Worm (Caenorhabditis elegans) whole organism, L3 larva: ENCODE measurements around the gene R05H10.1.
A peak's percentile ranks its signal among the peaks of the same experiment; 100 is the strongest.

Experiments used
- R02D3.7 ChIP-seq: fragments of 150-350 bp; optimal IDR thresholded peaks from 2 replicates; lab custom pipeline; 2014; ENCODE audit warnings: missing biosample characterization, missing genetic modification characterization
- aly-2 ChIP-seq: fragments of 150-350 bp; optimal IDR thresholded peaks from 2 replicates; lab custom pipeline; 2014; ENCODE audit warnings: missing biosample characterization, missing genetic modification characterization
- ama-1 ChIP-seq: fragments of 150-350 bp; optimal IDR thresholded peaks from 2 replicates; lab custom pipeline; 2018
- ceh-16 ChIP-seq: sonication (generic microtip); optimal IDR thresholded peaks from 2 replicates; lab custom pipeline; 2017; ENCODE audit warnings: missing biosample characterization, missing genetic modification characterization
- ceh-82 ChIP-seq: fragments of 150-350 bp; optimal IDR thresholded peaks from 2 replicates; lab custom pipeline; 2014; ENCODE audit warnings: missing biosample characterization, missing genetic modification characterization
- ceh-9 ChIP-seq: sonication (generic microtip); optimal IDR thresholded peaks from 2 replicates; lab custom pipeline; 2018; ENCODE audit warnings: missing biosample characterization, missing genetic modification characterization
- egl-27 ChIP-seq: sonication (generic microtip); optimal IDR thresholded peaks from 4 replicates; lab custom pipeline; 2017; ENCODE audit warnings: missing biosample characterization, missing genetic modification reagents, missing genetic modification characterization
- egl-5 ChIP-seq: fragments of 150-350 bp; optimal IDR thresholded peaks from 2 replicates; lab custom pipeline; 2017; ENCODE audit warnings: missing biosample characterization, missing genetic modification reagents, missing genetic modification characterization, inconsistent platforms
- elt-1 ChIP-seq: fragments of 150-350 bp; optimal IDR thresholded peaks from 2 replicates; lab custom pipeline; 2014; ENCODE audit warnings: missing biosample characterization, missing genetic modification characterization
- elt-2 ChIP-seq: sonication (generic microtip); optimal IDR thresholded peaks from 2 replicates; lab custom pipeline; 2016; ENCODE audit warnings: missing genetic modification reagents, mild to moderate bottlenecking, missing genetic modification characterization, missing compliant biosample characterization
- eor-1 ChIP-seq, 2 experiments: fragments of 150-350 bp; optimal IDR thresholded peaks; 2 replicates each; lab custom pipeline; 2014 to 2018; ENCODE audit warnings: missing biosample characterization in 2 of 2, missing genetic modification characterization in 2 of 2
- fos-1 ChIP-seq: fragments of 150-350 bp; optimal IDR thresholded peaks from 2 replicates; lab custom pipeline; 2014; ENCODE audit warnings: missing biosample characterization, missing genetic modification characterization
- hmg-11 ChIP-seq: sonication (generic microtip); optimal IDR thresholded peaks from 2 replicates; lab custom pipeline; 2016; ENCODE audit warnings: missing genetic modification characterization, missing compliant biosample characterization
- lin-15B ChIP-seq: fragments of 150-350 bp; optimal IDR thresholded peaks from 2 replicates; lab custom pipeline; 2014; ENCODE audit warnings: missing biosample characterization, missing genetic modification characterization
- lin-39 ChIP-seq: fragments of 150-350 bp; optimal IDR thresholded peaks from 2 replicates; lab custom pipeline; 2018; ENCODE audit warnings: missing biosample characterization, missing genetic modification reagents, missing genetic modification characterization
- mdl-1 ChIP-seq: fragments of 150-350 bp; optimal IDR thresholded peaks from 2 replicates; lab custom pipeline; 2014; ENCODE audit warnings: missing biosample characterization, missing genetic modification characterization
- mml-1 ChIP-seq: fragments of 150-350 bp; sonication (generic microtip); optimal IDR thresholded peaks from 3 replicates; lab custom pipeline; 2014; ENCODE audit warnings: missing biosample characterization, missing genetic modification characterization
- nfya-1 ChIP-seq: sonication (generic microtip); optimal IDR thresholded peaks from 2 replicates; lab custom pipeline; 2017; ENCODE audit warnings: missing genetic modification characterization, mild to moderate bottlenecking, missing compliant biosample characterization, antibody characterized with exemption, moderate library complexity; ENCODE audit not compliant: insufficient read depth
- nhr-11 ChIP-seq: fragments of 150-350 bp; optimal IDR thresholded peaks from 2 replicates; lab custom pipeline; 2014; ENCODE audit warnings: missing biosample characterization, missing genetic modification characterization
- nhr-12 ChIP-seq: fragments of 150-350 bp; optimal IDR thresholded peaks from 2 replicates; lab custom pipeline; 2014; ENCODE audit warnings: missing biosample characterization, missing genetic modification characterization
- nhr-23 ChIP-seq: fragments of 150-350 bp; optimal IDR thresholded peaks from 2 replicates; lab custom pipeline; 2014; ENCODE audit warnings: missing biosample characterization, missing genetic modification reagents, missing genetic modification characterization
- nhr-25 ChIP-seq: sonication (generic microtip); optimal IDR thresholded peaks from 2 replicates; lab custom pipeline; 2017; ENCODE audit warnings: missing biosample characterization, missing genetic modification characterization
- nhr-28 ChIP-seq: fragments of 150-350 bp; optimal IDR thresholded peaks from 2 replicates; lab custom pipeline; 2014; ENCODE audit warnings: missing biosample characterization, missing genetic modification characterization
- nhr-67 ChIP-seq: fragments of 150-350 bp; optimal IDR thresholded peaks from 2 replicates; lab custom pipeline; 2014; ENCODE audit warnings: missing biosample characterization, missing genetic modification characterization
- pha-4 ChIP-seq: fragments of 150-350 bp; optimal IDR thresholded peaks from 2 replicates; lab custom pipeline; 2014; ENCODE audit warnings: missing biosample characterization, missing genetic modification reagents, missing genetic modification characterization
- pqm-1 ChIP-seq: fragments of 150-350 bp; optimal IDR thresholded peaks from 2 replicates; lab custom pipeline; 2017; ENCODE audit warnings: missing biosample characterization, missing genetic modification characterization, inconsistent platforms
- skn-1 ChIP-seq: fragments of 150-350 bp; optimal IDR thresholded peaks from 2 replicates; lab custom pipeline; 2014; ENCODE audit warnings: missing biosample characterization, missing genetic modification characterization
- snpc-4 ChIP-seq: fragments of 150-350 bp; optimal IDR thresholded peaks from 2 replicates; lab custom pipeline; 2014; ENCODE audit warnings: missing biosample characterization, missing genetic modification characterization
- unc-62 ChIP-seq: fragments of 150-350 bp; sonication (generic microtip); optimal IDR thresholded peaks from 4 replicates; lab custom pipeline; 2014; ENCODE audit warnings: missing biosample characterization, missing genetic modification reagents, missing genetic modification characterization
- ztf-11 ChIP-seq: fragments of 150-350 bp; optimal IDR thresholded peaks from 2 replicates; lab custom pipeline; 2014; ENCODE audit warnings: missing biosample characterization, missing genetic modification characterization
- ztf-4 ChIP-seq: fragments of 150-350 bp; optimal IDR thresholded peaks from 2 replicates; lab custom pipeline; 2014; ENCODE audit warnings: missing biosample characterization, missing genetic modification characterization

The R05H10.1 gene

ce11 chrII:14812231-14812630, 39.4 kb upstream of the R05H10.1 start, which contains the start of gene osta-3:
osta-3 (plus strand) TSS chrII:14812531.
- TF ChIP-seq mml-1 (tag; lab: Kevin White, UChicago) (no peak), unc-62 (GFP tag; lab: Kevin White, UChicago) (no peak), ama-1 (no peak), mdl-1 (tag; lab: Kevin White, UChicago) (no peak), nhr-25 (tag; lab: Kevin White, UChicago) (no peak), ztf-4 (tag; lab: Kevin White, UChicago) (no peak), aly-2 (tag; lab: Kevin White, UChicago) (no peak), elt-2 (tag; lab: Kevin White, UChicago) (no peak), skn-1 (tag; lab: Kevin White, UChicago) (no peak), fos-1 (tag; lab: Kevin White, UChicago) (no peak), egl-27 (no peak), ceh-9 (no peak), ztf-11 (no peak)

ce11 chrII:14812661-14813060, 39.0 kb upstream of the R05H10.1 start:
- no peak for TF ChIP-seq elt-1
- no peak for TF ChIP-seq nhr-67 (tag; lab: Kevin White, UChicago)
- TF ChIP-seq ceh-9 = no peak
- no peak for TF ChIP-seq unc-62 (GFP tag; lab: Kevin White, UChicago)
- no peak for TF ChIP-seq nhr-28 (tag; lab: Kevin White, UChicago)
- no peak for TF ChIP-seq ztf-11
- TF ChIP-seq ceh-16 = no peak
- TF ChIP-seq pqm-1 = peak; percentile 40
- TF ChIP-seq eor-1 (tag; optimal IDR thresholded peaks at IDR 0.05; lab: Kevin White, UChicago) = no peak
- no peak for TF ChIP-seq fos-1 (tag; lab: Kevin White, UChicago)
- no peak for TF ChIP-seq nhr-12
- peak; percentile 89 for TF ChIP-seq elt-2 (tag; lab: Kevin White, UChicago)
- peak; percentile 70 for TF ChIP-seq pha-4 (tag; lab: Kevin White, UChicago)

- no peak for TF ChIP-seq hmg-11 (tag; lab: Kevin White, UChicago)
- TF ChIP-seq, all 47 proteins: peak for 0
Measured at ce11 chrII:14813106-14813505, 38.5 kb upstream of the R05H10.1 start.

- peak; percentile 2 for TF ChIP-seq elt-2 (tag; lab: Kevin White, UChicago)
- TF ChIP-seq nhr-25 (tag; lab: Kevin White, UChicago) = peak; percentile 67
- no peak for TF ChIP-seq mml-1 (tag; lab: Kevin White, UChicago)
- TF ChIP-seq pqm-1 = peak; percentile 42
- TF ChIP-seq skn-1 (tag; lab: Kevin White, UChicago) = peak; percentile 50
- no peak for TF ChIP-seq nhr-28 (tag; lab: Kevin White, UChicago)
- TF ChIP-seq R02D3.7 = peak; percentile 26
- TF ChIP-seq lin-15B (tag; lab: Kevin White, UChicago) = peak; percentile 83
- TF ChIP-seq lin-39 (tag; lab: Kevin White, UChicago) = peak; percentile 63
- no peak for TF ChIP-seq nhr-11
- peak; percentile 72 for TF ChIP-seq nhr-23 (tag; lab: Kevin White, UChicago)
- TF ChIP-seq snpc-4 (tag; lab: Kevin White, UChicago) = peak; percentile 43
- TF ChIP-seq nfya-1 (tag; lab: Kevin White, UChicago) = peak; percentile 83
- peak; percentile 41 for TF ChIP-seq egl-5
- no peak for TF ChIP-seq ceh-82 (tag; lab: Kevin White, UChicago)
- TF ChIP-seq hmg-11 (tag; lab: Kevin White, UChicago) = peak; percentile 40
- TF ChIP-seq pha-4 (tag; lab: Kevin White, UChicago) = peak; percentile 80
Measured at ce11 chrII:14814894-14815568, 36.6 kb upstream of the R05H10.1 start, which contains the start of gene W01D2.1. W01D2.1 (plus strand) TSS chrII:14815518.

- TF ChIP-seq fos-1 (tag; lab: Kevin White, UChicago) (no peak), nhr-25 (tag; lab: Kevin White, UChicago) (peak; percentile 25)
Measured at ce11 chrII:14816086-14816485, 35.5 kb upstream of the R05H10.1 start.

- TF ChIP-seq elt-1 (peak; percentile 47), ceh-82 (tag; lab: Kevin White, UChicago) (no peak)
Measured at ce11 chrII:14818376-14818775, 33.2 kb upstream of the R05H10.1 start, which contains the start of gene nhr-61. nhr-61 (minus strand) TSS chrII:14818543.
